Worm (Caenorhabditis elegans) whole organism, midembryonic: ENCODE measurements around the gene mob-4.

Experiments used
- T22C8.4 ChIP-seq: fragments of 200-800 bp; sonication (Bioruptor generic); IDR thresholded peaks from 2 replicates; pipeline ENCODE4 v1.3.6; 2022; ENCODE audit warnings: missing genetic modification characterization, missing compliant biosample characterization
- cog-1 ChIP-seq: sonication (generic microtip); optimal IDR thresholded peaks from 2 replicates; lab custom pipeline; 2016; ENCODE audit warnings: missing genetic modification characterization, missing compliant biosample characterization
- flt-1 ChIP-seq: fragments of 200-800 bp; sonication (Bioruptor generic); IDR thresholded peaks from 2 replicates; pipeline ENCODE4 v1.3.6; 2022; ENCODE audit warnings: missing genetic modification characterization, missing compliant biosample characterization
- klf-2 ChIP-seq: fragments of 200-800 bp; sonication (Bioruptor generic); conservative IDR thresholded peaks from 2 replicates; pipeline ENCODE4 v1.3.6; 2022; ENCODE audit warnings: missing genetic modification reagents, missing genetic modification characterization, missing compliant biosample characterization
- med-1 ChIP-seq: sonication (generic microtip); optimal IDR thresholded peaks from 2 replicates; lab custom pipeline; 2017; ENCODE audit warnings: missing genetic modification characterization, mild to moderate bottlenecking, missing compliant biosample characterization, antibody characterized with exemption, missing genetic modification reagents; ENCODE audit not compliant: insufficient read depth
- ref-1 ChIP-seq: fragments of 200-800 bp; sonication (Bioruptor generic); conservative IDR thresholded peaks from 2 replicates; pipeline ENCODE4 v1.3.6; 2022; ENCODE audit warnings: missing genetic modification reagents, missing genetic modification characterization, missing compliant biosample characterization
- tab-1 ChIP-seq: fragments of 200-800 bp; sonication (Bioruptor generic); IDR thresholded peaks from 2 replicates; pipeline ENCODE4 v1.3.6; 2022; ENCODE audit warnings: missing genetic modification characterization, missing compliant biosample characterization
- ztf-23 ChIP-seq: fragments of 200-800 bp; sonication (Bioruptor generic); IDR thresholded peaks from 2 replicates; pipeline ENCODE4 v1.3.6; 2022; ENCODE audit warnings: missing genetic modification reagents, missing genetic modification characterization, missing compliant biosample characterization
- ztf-29 ChIP-seq: fragments of 200-800 bp; sonication (Bioruptor generic); IDR thresholded peaks from 2 replicates; pipeline ENCODE4 v1.3.6; 2022; ENCODE audit warnings: missing genetic modification reagents, missing genetic modification characterization, missing compliant biosample characterization

The mob-4 gene

DNA sequence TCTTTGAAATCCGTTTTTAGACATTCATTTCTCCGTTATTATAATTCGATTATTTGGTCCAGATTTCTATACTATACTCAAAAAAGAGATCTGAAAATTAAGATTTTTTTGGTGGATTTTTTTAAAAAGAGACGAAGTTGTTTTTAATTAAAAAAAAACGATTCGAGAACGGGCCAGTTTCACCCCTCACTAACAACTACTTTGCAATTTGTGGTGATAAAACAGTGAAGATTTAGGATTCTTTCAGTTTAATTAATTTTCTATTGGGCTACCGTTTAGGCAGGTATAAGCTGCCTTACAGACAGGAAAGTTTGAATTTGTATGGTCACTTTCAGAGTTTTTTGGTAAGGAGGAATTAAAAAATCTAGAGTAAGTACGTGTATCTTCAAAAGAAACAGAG is 23.8 kb upstream of the mob-4 start, which contains the start of gene unc-36:
Gene unc-36 (minus strand): TSS at position 101 of the 400 bp plus-strand sequence.
- TF ChIP-seq tab-1 (GFP tag; lab: Robert Waterston, UW) (no peak), T22C8.4 (GFP tag; lab: Robert Waterston, UW) (no peak), flt-1 (no peak), ref-1 (no peak), ztf-29 (no peak), klf-2 (no peak), med-1 (GFP tag; lab: Kevin White, UChicago) (no peak), ztf-23 (no peak), cog-1 (tag; lab: Kevin White, UChicago) (no peak)

DNA sequence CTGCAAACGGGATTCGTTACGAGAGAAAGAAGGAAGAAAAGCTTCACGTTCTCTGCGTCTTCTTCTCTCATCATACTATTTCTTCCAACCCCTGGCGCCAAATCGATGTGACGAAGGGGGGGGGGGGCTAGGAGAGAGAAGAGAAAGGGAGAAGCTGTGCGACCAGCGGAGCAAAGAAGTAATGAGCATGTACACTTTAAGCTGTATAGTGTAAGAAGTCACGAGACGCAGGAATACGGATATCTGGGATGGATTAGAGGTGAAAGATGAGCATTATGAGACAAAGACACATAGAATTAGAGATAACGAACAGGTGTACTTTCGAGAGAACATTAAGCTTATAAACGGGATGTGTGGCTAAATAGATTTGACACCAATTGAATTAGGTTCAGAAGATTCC is 23.1 kb upstream of the mob-4 start:
- TF ChIP-seq med-1 (GFP tag; lab: Kevin White, UChicago) (no peak), T22C8.4 (GFP tag; lab: Robert Waterston, UW) (no peak), ztf-23 (no peak), cog-1 (tag; lab: Kevin White, UChicago) (no peak), tab-1 (GFP tag; lab: Robert Waterston, UW) (no peak), ref-1 (no peak), klf-2 (no peak), ztf-29 (no peak), flt-1 (no peak)

ce11 chrIII:8202754-8203153 is 22.1 kb upstream of the mob-4 start, which contains the start of gene snb-5:
snb-5 (plus strand) TSS chrIII:8203054.
- TF ChIP-seq ref-1, result no peak

ce11 chrIII:8209775-8210174 is 15.1 kb upstream of the mob-4 start, which contains the start of gene C30A5.10:
C30A5.10 (minus strand) TSS chrIII:8209875.
- TF ChIP-seq ref-1 (no peak), flt-1 (no peak)

DNA sequence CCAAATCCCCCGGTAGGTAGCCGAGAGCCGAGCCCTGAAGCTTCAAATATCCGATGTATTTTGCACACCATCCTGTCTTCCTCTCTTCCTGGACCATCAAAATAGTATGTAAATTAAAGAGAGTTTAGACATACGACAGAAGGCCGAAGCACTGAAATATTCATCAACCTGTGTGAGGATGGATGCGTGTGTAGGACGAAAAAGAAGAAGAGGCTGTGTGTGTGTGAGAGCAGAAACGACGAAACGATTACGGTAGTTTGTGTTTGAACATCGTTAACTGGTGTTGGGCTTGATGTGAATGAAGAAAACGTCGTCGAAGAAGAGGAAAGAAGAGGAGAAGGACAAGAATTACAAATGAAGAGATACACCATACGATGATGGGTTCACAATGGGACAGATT is 13.3 kb upstream of the mob-4 start:
- TF ChIP-seq ztf-29 (no peak), med-1 (GFP tag; lab: Kevin White, UChicago) (no peak), klf-2 (no peak), tab-1 (GFP tag; lab: Robert Waterston, UW) (no peak), ztf-23 (no peak), T22C8.4 (GFP tag; lab: Robert Waterston, UW) (no peak), ref-1 (no peak), cog-1 (tag; lab: Kevin White, UChicago) (no peak), flt-1 (no peak)

- TF ChIP-seq med-1 (GFP tag; lab: Kevin White, UChicago), result no peak
- TF ChIP-seq flt-1, result no peak
- no peak for TF ChIP-seq klf-2
- no peak for TF ChIP-seq ref-1
- TF ChIP-seq cog-1 (tag; lab: Kevin White, UChicago), result no peak
Observed at ce11 chrIII:8216224-8216623, 8.7 kb upstream of the mob-4 start, which contains the start of gene unc-86. unc-86 (minus strand) TSS chrIII:8216336.

DNA sequence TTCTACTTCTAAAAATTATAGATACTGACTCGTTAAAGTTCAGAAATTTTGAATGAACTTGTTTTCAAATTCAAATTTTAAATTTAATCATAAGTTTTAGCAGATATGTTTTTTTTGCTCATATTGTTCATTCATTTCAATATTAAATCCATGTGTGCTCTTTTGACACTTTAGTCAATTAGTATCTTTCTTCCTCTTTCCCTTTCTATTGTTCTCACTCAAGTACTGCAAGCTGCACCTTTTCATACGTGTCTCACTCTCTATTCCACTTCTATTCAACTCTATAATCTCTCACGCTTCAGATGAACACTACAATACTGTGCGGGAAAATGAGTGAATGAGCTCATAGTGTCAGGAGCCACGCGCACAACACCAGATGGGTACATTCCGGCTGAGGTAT is 7.0 kb upstream of the mob-4 start, which contains the start of gene C30A5.16:
Gene C30A5.16 (plus strand): TSS at position 301 of the 400 bp plus-strand sequence.
- TF ChIP-seq ztf-29 (no peak), flt-1 (no peak), T22C8.4 (GFP tag; lab: Robert Waterston, UW) (no peak), med-1 (GFP tag; lab: Kevin White, UChicago) (no peak), klf-2 (no peak), ref-1 (no peak), ztf-23 (no peak), tab-1 (GFP tag; lab: Robert Waterston, UW) (no peak), cog-1 (tag; lab: Kevin White, UChicago) (no peak)

ce11 chrIII:8220081-8220480 is 4.8 kb upstream of the mob-4 start:
- TF ChIP-seq ztf-23 (no peak), ref-1 (no peak), cog-1 (tag; lab: Kevin White, UChicago) (no peak), med-1 (GFP tag; lab: Kevin White, UChicago) (no peak)

DNA sequence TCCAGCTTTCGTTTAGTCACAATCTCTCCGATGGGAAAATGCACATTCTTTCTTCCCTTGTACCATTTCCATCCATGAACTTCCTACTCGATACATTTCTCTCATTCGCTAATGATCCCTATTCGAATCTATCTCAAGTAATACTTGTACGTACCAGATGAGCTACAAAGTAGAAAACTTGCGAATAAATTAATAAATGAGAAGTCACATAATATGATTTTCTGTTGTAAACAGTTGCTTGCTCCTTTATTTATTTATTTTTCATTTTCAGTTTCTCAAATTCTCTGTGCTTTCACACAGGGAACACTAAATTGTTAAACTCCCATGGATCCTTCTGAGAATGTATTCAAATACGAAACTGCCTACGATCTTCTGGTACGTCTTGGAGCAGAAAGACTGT is 1.3 kb downstream of the mob-4 start, which contains the start of gene rfs-1:
Gene rfs-1 (plus strand): TSS at position 301 of the 400 bp plus-strand sequence.
- TF ChIP-seq ztf-23, result no peak
- TF ChIP-seq ztf-29, result no peak
- no peak for TF ChIP-seq T22C8.4 (GFP tag; lab: Robert Waterston, UW)
- TF ChIP-seq med-1 (GFP tag; lab: Kevin White, UChicago), result no peak
- TF ChIP-seq cog-1 (tag; lab: Kevin White, UChicago), result no peak
- TF ChIP-seq klf-2, result no peak
- no peak for TF ChIP-seq flt-1
- TF ChIP-seq tab-1 (GFP tag; lab: Robert Waterston, UW), result no peak
- no peak for TF ChIP-seq ref-1

DNA sequence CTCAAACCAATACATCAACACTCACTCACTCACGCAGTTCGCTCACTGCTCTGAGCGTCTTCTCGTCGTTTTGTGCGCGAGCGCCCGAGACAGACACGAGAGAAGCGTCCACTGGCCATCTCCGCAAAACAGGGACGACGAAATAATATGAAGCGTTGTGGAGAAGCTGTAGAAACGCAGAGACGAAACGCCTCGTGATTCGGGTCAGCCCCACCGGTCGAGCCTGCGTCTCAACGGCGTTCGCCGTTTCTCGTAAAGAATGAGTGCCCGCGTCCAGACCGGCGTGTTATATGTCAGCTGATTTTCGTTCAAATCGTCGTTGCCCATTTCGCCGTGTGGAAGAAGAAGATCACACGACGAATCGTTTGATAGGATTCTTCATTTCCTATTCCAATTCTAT is 2.6 kb downstream of the mob-4 start, which contains the start of gene fbxl-1:
Gene fbxl-1 (plus strand): TSS at position 320 of the 400 bp plus-strand sequence.
- TF ChIP-seq ztf-29 (no peak), flt-1 (peak; percentile 63)

DNA sequence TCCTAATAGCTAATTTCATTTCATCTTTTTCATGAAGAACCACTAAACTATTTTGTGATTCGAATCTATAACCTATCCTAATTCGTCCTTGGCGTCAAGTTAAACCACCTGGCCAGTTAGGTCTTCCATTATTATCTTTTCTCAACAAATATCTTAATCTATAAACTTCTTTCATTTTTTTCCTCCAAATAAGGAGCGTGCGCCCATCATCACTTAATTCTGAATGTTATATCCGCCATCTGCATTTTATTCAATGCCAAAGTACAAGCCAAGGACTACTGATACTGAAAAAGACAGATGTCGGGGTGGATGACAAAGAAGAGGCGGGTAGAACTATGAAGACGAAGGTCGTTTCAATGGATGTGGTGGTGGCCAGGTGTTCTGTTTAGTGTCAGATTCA is 4.0 kb downstream of the mob-4 start:
- TF ChIP-seq klf-2, result no peak
- TF ChIP-seq ref-1, result no peak
- no peak for TF ChIP-seq flt-1
- TF ChIP-seq ztf-29, result no peak
- no peak for TF ChIP-seq cog-1 (tag; lab: Kevin White, UChicago)
- TF ChIP-seq tab-1 (GFP tag; lab: Robert Waterston, UW), result no peak
- no peak for TF ChIP-seq T22C8.4 (GFP tag; lab: Robert Waterston, UW)
- TF ChIP-seq ztf-23, result no peak
- TF ChIP-seq med-1 (GFP tag; lab: Kevin White, UChicago), result no peak

ce11 chrIII:8229480-8229879 is 4.6 kb downstream of the mob-4 start:
- TF ChIP-seq ref-1 (no peak), cog-1 (tag; lab: Kevin White, UChicago) (no peak), klf-2 (no peak), ztf-23 (no peak), T22C8.4 (GFP tag; lab: Robert Waterston, UW) (no peak), med-1 (GFP tag; lab: Kevin White, UChicago) (no peak), ztf-29 (no peak), flt-1 (no peak), tab-1 (GFP tag; lab: Robert Waterston, UW) (no peak)
